Worm (Caenorhabditis elegans) whole organism, L3 larva: ENCODE results near the gene K03B4.6.

Experiments
- R02D3.7 ChIP-seq: fragments of 150-350 bp; optimal IDR thresholded peaks from 2 replicates; lab custom pipeline; 2014; ENCODE audit warnings: missing biosample characterization, missing genetic modification characterization
- ZK546.5 ChIP-seq: sonication (generic microtip); optimal IDR thresholded peaks from 2 replicates; lab custom pipeline; 2017; ENCODE audit warnings: missing biosample characterization, missing genetic modification characterization
- aly-2 ChIP-seq: fragments of 150-350 bp; optimal IDR thresholded peaks from 2 replicates; lab custom pipeline; 2014; ENCODE audit warnings: missing biosample characterization, missing genetic modification characterization
- ama-1 ChIP-seq: fragments of 150-350 bp; optimal IDR thresholded peaks from 2 replicates; lab custom pipeline; 2018
- ceh-16 ChIP-seq: sonication (generic microtip); optimal IDR thresholded peaks from 2 replicates; lab custom pipeline; 2017; ENCODE audit warnings: missing biosample characterization, missing genetic modification characterization
- ceh-28 ChIP-seq: fragments of 150-350 bp; optimal IDR thresholded peaks from 2 replicates; lab custom pipeline; 2014; ENCODE audit warnings: missing biosample characterization, missing genetic modification reagents, missing genetic modification characterization
- ceh-82 ChIP-seq: fragments of 150-350 bp; optimal IDR thresholded peaks from 2 replicates; lab custom pipeline; 2014; ENCODE audit warnings: missing biosample characterization, missing genetic modification characterization
- ceh-9 ChIP-seq: sonication (generic microtip); optimal IDR thresholded peaks from 2 replicates; lab custom pipeline; 2018; ENCODE audit warnings: missing biosample characterization, missing genetic modification characterization
- daf-12 ChIP-seq: fragments of 150-350 bp; optimal IDR thresholded peaks from 2 replicates; lab custom pipeline; 2014; ENCODE audit warnings: missing biosample characterization, missing genetic modification reagents, missing genetic modification characterization
- egl-27 ChIP-seq: sonication (generic microtip); optimal IDR thresholded peaks from 4 replicates; lab custom pipeline; 2017; ENCODE audit warnings: missing biosample characterization, missing genetic modification reagents, missing genetic modification characterization
- egl-5 ChIP-seq: fragments of 150-350 bp; optimal IDR thresholded peaks from 2 replicates; lab custom pipeline; 2017; ENCODE audit warnings: missing biosample characterization, missing genetic modification reagents, missing genetic modification characterization, inconsistent platforms
- elt-1 ChIP-seq: fragments of 150-350 bp; optimal IDR thresholded peaks from 2 replicates; lab custom pipeline; 2014; ENCODE audit warnings: missing biosample characterization, missing genetic modification characterization
- elt-3 ChIP-seq, 3 experiments: fragments of 150-350 bp in 1 of 3; sonication (generic microtip) in 2 of 3; optimal IDR thresholded peaks; 2 replicates in 2 of 3; 4 replicates in 1 of 3; lab custom pipeline; 2014 to 2017; ENCODE audit warnings: missing biosample characterization in 3 of 3, missing genetic modification characterization in 3 of 3
- eor-1 ChIP-seq, 2 experiments: fragments of 150-350 bp; optimal IDR thresholded peaks; 2 replicates each; lab custom pipeline; 2014 to 2018; ENCODE audit warnings: missing biosample characterization in 2 of 2, missing genetic modification characterization in 2 of 2
- fkh-10 ChIP-seq: sonication (generic microtip); optimal IDR thresholded peaks from 2 replicates; lab custom pipeline; 2017; ENCODE audit warnings: missing biosample characterization, missing genetic modification reagents, missing genetic modification characterization
- fos-1 ChIP-seq: fragments of 150-350 bp; optimal IDR thresholded peaks from 2 replicates; lab custom pipeline; 2014; ENCODE audit warnings: missing biosample characterization, missing genetic modification characterization
- hmg-11 ChIP-seq: sonication (generic microtip); optimal IDR thresholded peaks from 2 replicates; lab custom pipeline; 2016; ENCODE audit warnings: missing genetic modification characterization, missing compliant biosample characterization
- jun-1 ChIP-seq: fragments of 150-350 bp; optimal IDR thresholded peaks from 2 replicates; lab custom pipeline; 2014; ENCODE audit warnings: missing biosample characterization, missing genetic modification reagents, missing genetic modification characterization
- lin-15B ChIP-seq: fragments of 150-350 bp; optimal IDR thresholded peaks from 2 replicates; lab custom pipeline; 2014; ENCODE audit warnings: missing biosample characterization, missing genetic modification characterization
- lin-39 ChIP-seq: fragments of 150-350 bp; optimal IDR thresholded peaks from 2 replicates; lab custom pipeline; 2018; ENCODE audit warnings: missing biosample characterization, missing genetic modification reagents, missing genetic modification characterization
- mdl-1 ChIP-seq: fragments of 150-350 bp; optimal IDR thresholded peaks from 2 replicates; lab custom pipeline; 2014; ENCODE audit warnings: missing biosample characterization, missing genetic modification characterization
- mml-1 ChIP-seq: fragments of 150-350 bp; sonication (generic microtip); optimal IDR thresholded peaks from 3 replicates; lab custom pipeline; 2014; ENCODE audit warnings: missing biosample characterization, missing genetic modification characterization
- nfya-1 ChIP-seq: sonication (generic microtip); optimal IDR thresholded peaks from 2 replicates; lab custom pipeline; 2017; ENCODE audit warnings: missing genetic modification characterization, mild to moderate bottlenecking, missing compliant biosample characterization, antibody characterized with exemption, moderate library complexity; ENCODE audit not compliant: insufficient read depth
- nhr-11 ChIP-seq: fragments of 150-350 bp; optimal IDR thresholded peaks from 2 replicates; lab custom pipeline; 2014; ENCODE audit warnings: missing biosample characterization, missing genetic modification characterization
- nhr-12 ChIP-seq: fragments of 150-350 bp; optimal IDR thresholded peaks from 2 replicates; lab custom pipeline; 2014; ENCODE audit warnings: missing biosample characterization, missing genetic modification characterization
- nhr-23 ChIP-seq: fragments of 150-350 bp; optimal IDR thresholded peaks from 2 replicates; lab custom pipeline; 2014; ENCODE audit warnings: missing biosample characterization, missing genetic modification reagents, missing genetic modification characterization
- nhr-237 ChIP-seq: fragments of 150-350 bp; optimal IDR thresholded peaks from 2 replicates; lab custom pipeline; 2014; ENCODE audit warnings: missing biosample characterization, missing genetic modification characterization
- nhr-25 ChIP-seq: sonication (generic microtip); optimal IDR thresholded peaks from 2 replicates; lab custom pipeline; 2017; ENCODE audit warnings: missing biosample characterization, missing genetic modification characterization
- nhr-28 ChIP-seq: fragments of 150-350 bp; optimal IDR thresholded peaks from 2 replicates; lab custom pipeline; 2014; ENCODE audit warnings: missing biosample characterization, missing genetic modification characterization
- nhr-67 ChIP-seq: fragments of 150-350 bp; optimal IDR thresholded peaks from 2 replicates; lab custom pipeline; 2014; ENCODE audit warnings: missing biosample characterization, missing genetic modification characterization
- nhr-76 ChIP-seq: fragments of 150-350 bp; sonication (generic microtip); optimal IDR thresholded peaks from 5 replicates; lab custom pipeline; 2014; ENCODE audit warnings: missing biosample characterization, missing genetic modification characterization
- pha-4 ChIP-seq: fragments of 150-350 bp; optimal IDR thresholded peaks from 2 replicates; lab custom pipeline; 2014; ENCODE audit warnings: missing biosample characterization, missing genetic modification reagents, missing genetic modification characterization
- pqm-1 ChIP-seq: fragments of 150-350 bp; optimal IDR thresholded peaks from 2 replicates; lab custom pipeline; 2017; ENCODE audit warnings: missing biosample characterization, missing genetic modification characterization, inconsistent platforms
- sea-2 ChIP-seq: fragments of 150-350 bp; sonication (generic microtip); optimal IDR thresholded peaks from 4 replicates; lab custom pipeline; 2014; ENCODE audit warnings: missing biosample characterization, missing genetic modification reagents, missing genetic modification characterization
- skn-1 ChIP-seq: fragments of 150-350 bp; optimal IDR thresholded peaks from 2 replicates; lab custom pipeline; 2014; ENCODE audit warnings: missing biosample characterization, missing genetic modification characterization
- snpc-4 ChIP-seq: fragments of 150-350 bp; optimal IDR thresholded peaks from 2 replicates; lab custom pipeline; 2014; ENCODE audit warnings: missing biosample characterization, missing genetic modification characterization
- tbx-2 ChIP-seq: sonication (generic microtip); optimal IDR thresholded peaks from 2 replicates; lab custom pipeline; 2016; ENCODE audit warnings: mild to moderate bottlenecking, missing genetic modification characterization, missing compliant biosample characterization
- zag-1 ChIP-seq: fragments of 150-350 bp; optimal IDR thresholded peaks from 2 replicates; lab custom pipeline; 2014; ENCODE audit warnings: missing biosample characterization, missing genetic modification characterization
- ztf-11 ChIP-seq: fragments of 150-350 bp; optimal IDR thresholded peaks from 2 replicates; lab custom pipeline; 2014; ENCODE audit warnings: missing biosample characterization, missing genetic modification characterization
- ztf-4 ChIP-seq: fragments of 150-350 bp; optimal IDR thresholded peaks from 2 replicates; lab custom pipeline; 2014; ENCODE audit warnings: missing biosample characterization, missing genetic modification characterization

The K03B4.6 gene

DNA sequence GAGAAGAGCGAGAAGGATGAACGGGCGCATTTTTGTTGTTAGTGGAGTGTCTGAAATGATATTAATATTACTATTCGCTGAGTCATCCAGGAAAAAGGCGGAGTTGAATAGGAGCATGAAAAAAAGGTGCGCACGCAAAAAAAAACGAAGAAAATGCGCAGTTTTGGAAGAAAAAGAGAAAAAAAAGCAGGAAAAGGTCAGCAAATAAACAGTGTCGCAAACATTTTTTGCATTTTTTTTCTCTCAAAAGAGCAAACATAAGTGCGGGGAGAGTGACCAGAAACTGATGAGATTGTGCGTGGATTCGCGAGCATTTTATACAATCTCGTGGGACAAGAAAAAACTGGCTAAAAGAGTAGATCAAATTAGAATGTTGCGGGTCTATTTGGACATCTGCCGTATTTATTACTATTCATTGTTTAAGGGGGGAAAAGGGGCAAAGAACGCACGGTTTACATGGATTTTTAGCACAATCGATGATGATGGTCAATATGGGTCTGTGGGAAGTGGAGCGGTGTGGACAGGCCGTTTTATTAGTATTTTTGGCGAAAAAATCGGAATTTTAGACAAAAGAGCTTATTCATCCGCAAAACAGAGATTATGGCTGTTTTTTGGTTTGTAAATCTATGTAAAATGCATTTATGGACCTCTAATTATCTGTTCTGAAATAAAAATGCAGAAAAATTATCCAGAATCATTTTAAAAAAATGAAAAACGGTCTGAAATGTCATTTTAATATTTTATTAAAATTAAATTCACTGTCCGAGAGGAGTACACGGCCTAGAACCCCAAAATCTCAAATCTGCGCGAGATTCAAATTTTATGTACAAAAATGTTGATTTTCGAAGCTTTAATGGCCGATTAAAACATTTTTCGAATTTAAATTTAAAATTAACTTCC is 16.6 kb upstream of the K03B4.6 start, which contains the start of gene cpg-8:
Gene cpg-8 (minus strand): TSS at position 51 of the 900 bp plus-strand sequence.
- no peak for TF ChIP-seq ZK546.5 (tag; lab: Kevin White, UChicago)
- TF ChIP-seq ceh-28 (tag; lab: Kevin White, UChicago) = no peak
- TF ChIP-seq mdl-1 (tag; lab: Kevin White, UChicago) = no peak
- no peak for TF ChIP-seq pha-4 (tag; lab: Kevin White, UChicago)
- TF ChIP-seq lin-15B (tag; lab: Kevin White, UChicago) = no peak

DNA sequence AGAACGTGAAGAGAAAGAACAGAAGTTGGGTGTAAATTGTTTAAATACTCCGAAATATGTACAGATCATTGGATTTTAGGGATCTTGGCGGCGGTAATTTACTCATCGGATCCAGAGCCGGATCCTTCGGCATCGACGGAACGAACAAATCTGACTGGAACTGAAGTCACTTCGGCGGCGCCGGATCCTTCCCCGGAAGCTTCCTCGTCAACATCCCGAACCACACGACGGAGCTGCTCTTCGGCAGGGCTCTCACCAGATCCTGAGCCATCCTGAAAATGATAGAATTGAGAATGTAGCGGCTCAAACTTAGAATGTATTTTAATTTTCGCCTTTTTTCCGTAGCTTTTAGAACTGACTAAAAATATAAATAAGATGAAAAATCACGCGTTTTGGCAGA is 15.7 kb upstream of the K03B4.6 start:
- TF ChIP-seq jun-1 (tag; lab: Kevin White, UChicago) (no peak), tbx-2 (no peak), eor-1 (tag; optimal IDR thresholded peaks at IDR 0.05; lab: Kevin White, UChicago) (no peak), lin-15B (tag; lab: Kevin White, UChicago) (no peak), nhr-12 (no peak), nhr-23 (no peak), nhr-76 (tag; lab: Kevin White, UChicago) (no peak), fos-1 (tag; lab: Kevin White, UChicago) (no peak)

DNA sequence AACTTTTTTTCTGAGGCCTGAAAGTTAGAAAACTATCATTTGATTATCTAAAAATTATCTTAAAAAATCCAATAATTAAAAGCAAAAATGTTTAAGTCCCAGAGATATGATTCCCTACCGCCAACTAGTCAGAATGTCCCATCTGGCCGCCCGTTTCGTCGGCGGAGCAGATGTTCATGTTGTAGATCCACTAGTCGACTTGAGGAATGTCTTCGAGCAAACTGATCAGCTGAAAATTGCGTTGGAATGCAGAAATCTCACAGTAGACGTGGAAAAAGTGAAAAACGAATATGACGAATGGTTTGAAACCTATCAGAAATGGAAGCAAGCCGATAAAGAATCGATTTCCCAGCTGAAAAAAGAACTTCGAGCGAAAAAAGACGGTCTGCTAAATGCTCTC is 13.2 kb upstream of the K03B4.6 start, which contains the start of gene K03B4.1:
Gene K03B4.1 (plus strand): TSS at position 97 of the 400 bp plus-strand sequence.
- TF ChIP-seq skn-1 (no peak), nhr-28 (tag; lab: Kevin White, UChicago) (no peak), elt-3 (tag; optimal IDR thresholded peaks at IDR 0.05; lab: Kevin White, UChicago) (no peak), jun-1 (tag; lab: Kevin White, UChicago) (no peak)

DNA sequence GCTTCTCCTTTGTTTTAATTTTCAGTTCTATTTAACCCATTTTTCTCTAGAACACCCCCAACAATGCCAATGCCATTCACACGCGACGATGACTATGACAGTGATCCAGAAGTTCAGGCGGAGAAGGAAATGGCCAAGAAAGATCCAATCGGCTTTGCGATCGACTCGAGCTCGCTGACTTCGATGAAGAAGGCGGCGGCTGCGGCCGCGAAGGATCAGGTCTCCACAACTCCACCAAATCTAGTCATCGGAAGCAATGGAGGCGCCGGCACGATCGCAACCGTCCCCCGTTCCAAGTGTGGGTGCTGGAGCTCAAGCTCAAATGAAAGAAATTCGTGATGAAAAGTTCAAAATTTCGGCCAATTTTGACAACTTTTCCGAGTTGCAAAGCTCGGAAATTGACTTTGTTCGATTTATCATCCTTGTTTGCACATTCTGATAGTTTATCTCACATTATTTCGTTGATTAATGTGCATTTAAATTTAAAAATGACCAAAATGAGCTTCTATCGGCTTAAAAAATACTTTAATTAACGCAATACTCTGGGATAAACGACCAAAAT is 12.0 kb upstream of the K03B4.6 start, which contains the start of gene K03B4.2:
Gene K03B4.2 (plus strand): TSS at position 51 of the 562 bp plus-strand sequence.
- peak; percentile 9 for TF ChIP-seq ama-1 (lab: Kevin White, UChicago)
- TF ChIP-seq nfya-1 (tag; lab: Kevin White, UChicago) = no peak

DNA sequence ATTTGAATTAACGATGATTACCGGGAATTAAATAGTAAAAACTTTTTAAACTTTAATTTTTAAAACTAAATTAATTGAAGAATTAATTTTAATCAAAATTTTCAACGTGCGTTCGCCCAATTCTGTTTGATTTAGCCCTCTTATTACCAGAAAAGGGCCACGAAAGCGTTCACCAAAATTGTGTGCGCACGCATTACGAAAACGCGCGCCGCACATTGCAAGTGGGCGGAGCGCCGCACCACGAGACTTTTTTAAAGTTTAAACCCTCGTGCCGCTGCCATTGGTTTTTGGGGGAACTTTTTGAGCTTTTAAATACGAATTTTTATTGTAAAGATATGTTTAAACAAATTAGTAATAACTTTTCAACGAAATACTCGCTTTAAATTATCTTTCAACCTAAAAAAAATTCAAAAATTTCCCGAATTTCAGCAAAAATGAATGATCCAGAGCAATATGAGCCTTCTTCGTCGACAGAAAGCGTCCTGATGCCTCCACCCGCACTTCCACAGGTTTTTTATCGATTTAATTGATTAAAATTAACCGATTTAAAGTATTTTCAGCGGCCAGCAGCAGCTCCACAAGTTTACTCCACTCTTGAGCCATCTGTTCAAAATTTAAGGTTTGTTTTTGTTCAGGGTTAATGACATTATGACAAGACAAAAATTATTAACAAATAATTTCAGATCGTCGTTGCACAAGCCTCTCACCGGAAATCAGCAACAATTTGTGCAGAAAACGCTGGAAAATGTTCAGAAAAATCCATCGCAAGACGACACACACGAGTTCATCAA is 10.9 kb upstream of the K03B4.6 start, which contains the start of gene taf-10:
Gene taf-10 (plus strand): TSS at position 424 of the 791 bp plus-strand sequence.
- TF ChIP-seq ZK546.5 (tag; lab: Kevin White, UChicago) (no peak), nhr-67 (tag; lab: Kevin White, UChicago) (no peak), lin-39 (tag; lab: Kevin White, UChicago) (peak; percentile 53), ztf-4 (no peak), mml-1 (tag; lab: Kevin White, UChicago) (no peak), nhr-12 (no peak), mdl-1 (tag; lab: Kevin White, UChicago) (peak; percentile 71), ama-1 (lab: Kevin White, UChicago) (no peak), ceh-9 (tag; lab: Kevin White, UChicago) (no peak), nhr-237 (tag; lab: Kevin White, UChicago) (no peak), aly-2 (tag; lab: Kevin White, UChicago) (no peak), ceh-82 (no peak), elt-1 (tag; lab: Kevin White, UChicago) (no peak), zag-1 (tag; lab: Kevin White, UChicago) (no peak), ceh-16 (tag; lab: Kevin White, UChicago) (no peak), nhr-25 (tag; lab: Kevin White, UChicago) (peak; percentile 23), egl-5 (tag; lab: Kevin White, UChicago) (no peak), sea-2 (GFP tag; lab: Kevin White, UChicago) (no peak), pqm-1 (no peak), R02D3.7 (tag; lab: Kevin White, UChicago) (no peak), ztf-11 (tag; lab: Kevin White, UChicago) (no peak), snpc-4 (tag; lab: Kevin White, UChicago) (no peak), daf-12 (tag; lab: Kevin White, UChicago) (no peak), eor-1 (tag; optimal IDR thresholded peaks at IDR 0.05; lab: Kevin White, UChicago) (no peak), ceh-28 (tag; lab: Kevin White, UChicago) (no peak), fkh-10 (GFP tag; lab: Kevin White, UChicago) (no peak), nhr-28 (tag; lab: Kevin White, UChicago) (no peak), nhr-23 (peak; percentile 72), egl-27 (tag; lab: Kevin White, UChicago) (no peak), nhr-11 (tag; lab: Kevin White, UChicago) (no peak), pha-4 (tag; lab: Kevin White, UChicago) (peak; percentile 72), lin-15B (tag; lab: Kevin White, UChicago) (peak; percentile 13), nhr-76 (tag; lab: Kevin White, UChicago) (no peak), hmg-11 (peak; percentile 71), jun-1 (tag; lab: Kevin White, UChicago) (no peak), elt-3 (tag; optimal IDR thresholded peaks at IDR 0.05; lab: Kevin White, UChicago) (no peak)
